Fruit fly (Drosophila melanogaster) whole organism, embryonic: ENCODE data around the gene CG31549.

Experiments
- Atf3 ChIP-seq: fragments of 200-800 bp; sonication (Bioruptor generic); optimal IDR thresholded peaks from 3 replicates; lab custom pipeline; 2016; ENCODE audit warnings: missing biosample characterization, missing genetic modification characterization
- Awh ChIP-seq: fragments of 200-800 bp; sonication (Bioruptor generic); IDR thresholded peaks from 2 replicates; pipeline ENCODE4, ENCODE4 v1.3.6; 2022; ENCODE audit warnings: missing biosample characterization, missing genetic modification characterization
- CG10321 ChIP-seq: fragments of 200-800 bp; sonication (Bioruptor generic); IDR thresholded peaks from 2 replicates; pipeline ENCODE4 v1.3.6; 2022; ENCODE audit warnings: missing biosample characterization, missing genetic modification characterization
- CG10431 ChIP-seq: fragments of 200-800 bp; sonication (Bioruptor generic); optimal IDR thresholded peaks from 3 replicates; lab custom pipeline; 2018; ENCODE audit warnings: missing biosample characterization, mild to moderate bottlenecking, missing genetic modification characterization
- CG12155 ChIP-seq: fragments of 200-800 bp; sonication (Bioruptor generic); optimal IDR thresholded peaks from 3 replicates; lab custom pipeline; 2016; ENCODE audit warnings: missing biosample characterization, missing genetic modification characterization
- CG1233 ChIP-seq: fragments of 200-800 bp; sonication (Bioruptor generic); optimal IDR thresholded peaks from 4 replicates; lab custom pipeline; 2018; ENCODE audit warnings: missing biosample characterization, mild to moderate bottlenecking, missing genetic modification characterization
- CG14667 ChIP-seq: fragments of 200-800 bp; sonication (Bioruptor generic); IDR thresholded peaks from 2 replicates; pipeline ENCODE4 v1.3.6; 2022; ENCODE audit warnings: missing biosample characterization, missing genetic modification characterization
- CG14860 ChIP-seq: fragments of 200-800 bp; sonication (Bioruptor generic); IDR thresholded peaks from 3 replicates; pipeline ENCODE4 v1.3.6; 2022; ENCODE audit warnings: missing biosample characterization, missing genetic modification characterization; ENCODE audit not compliant: partially characterized antibody
- CG1603 ChIP-seq: fragments of 200-800 bp; sonication (Bioruptor generic); optimal IDR thresholded peaks from 2 replicates; lab custom pipeline; 2019; ENCODE audit warnings: missing biosample characterization, mild to moderate bottlenecking, missing genetic modification characterization, moderate library complexity
- CG17612 ChIP-seq: fragments of 200-800 bp; sonication (Bioruptor generic); IDR thresholded peaks from 2 replicates; pipeline ENCODE4 v1.3.6; 2022; ENCODE audit warnings: missing biosample characterization, missing genetic modification characterization
- CG32772 ChIP-seq: fragments of 200-800 bp; sonication (Bioruptor generic); IDR thresholded peaks from 2 replicates; pipeline ENCODE4 v1.3.6; 2022; ENCODE audit warnings: missing biosample characterization, missing genetic modification characterization
- CG3407 ChIP-seq: fragments of 200-800 bp; sonication (Bioruptor generic); optimal IDR thresholded peaks from 2 replicates; lab custom pipeline; 2018; ENCODE audit warnings: missing biosample characterization, mild to moderate bottlenecking, missing genetic modification characterization
- CG3726 ChIP-seq: fragments of 200-800 bp; sonication (Bioruptor generic); IDR thresholded peaks from 3 replicates; pipeline ENCODE4, ENCODE4 v1.3.6; 2022; ENCODE audit warnings: missing biosample characterization, missing genetic modification characterization
- CG5953 ChIP-seq: fragments of 200-800 bp; sonication (Bioruptor generic); IDR thresholded peaks from 2 replicates; pipeline ENCODE4 v1.3.6; 2022; ENCODE audit warnings: missing biosample characterization, missing genetic modification characterization
- CG6791 ChIP-seq: fragments of 200-800 bp; sonication (Bioruptor generic); IDR thresholded peaks from 3 replicates; pipeline ENCODE4 v1.3.6; 2022; ENCODE audit warnings: missing biosample characterization, missing genetic modification characterization; ENCODE audit not compliant: partially characterized antibody
- CG6813 ChIP-seq: fragments of 200-800 bp; sonication (Bioruptor generic); optimal IDR thresholded peaks from 2 replicates; lab custom pipeline; 2017; ENCODE audit warnings: missing biosample characterization, missing genetic modification characterization, mild to moderate bottlenecking, moderate library complexity, missing genetic modification reagents
- CG7357 ChIP-seq: fragments of 200-800 bp; sonication (Bioruptor generic); IDR thresholded peaks from 3 replicates; pipeline ENCODE4 v1.3.6; 2022; ENCODE audit warnings: missing biosample characterization, missing genetic modification characterization
- CG7556 ChIP-seq: fragments of 200-800 bp; sonication (Bioruptor generic); optimal IDR thresholded peaks from 2 replicates; lab custom pipeline; 2017; ENCODE audit warnings: missing biosample characterization, mild to moderate bottlenecking, missing genetic modification characterization
- CG8924 ChIP-seq: fragments of 200-800 bp; optimal IDR thresholded peaks from 3 replicates; lab custom pipeline; 2019; ENCODE audit warnings: missing biosample characterization, mild to moderate bottlenecking, missing genetic modification characterization, moderate library complexity
- Chrac-16 ChIP-seq: fragments of 200-800 bp; sonication (Bioruptor generic); optimal IDR thresholded peaks from 3 replicates; lab custom pipeline; 2016; ENCODE audit warnings: missing biosample characterization, missing genetic modification characterization
- Dfd ChIP-seq, 2 experiments: fragments of >200 bp; optimal IDR thresholded peaks; 2 replicates each; lab custom pipeline; 2017; ENCODE audit warnings: missing biosample characterization in 2 of 2, missing genetic modification characterization in 2 of 2
- Dref ChIP-seq: fragments of 200-800 bp; sonication (Bioruptor generic); IDR thresholded peaks from 2 replicates; pipeline ENCODE4 v1.3.6; 2022; ENCODE audit warnings: missing biosample characterization, missing genetic modification characterization
- Drgx ChIP-seq: fragments of 200-800 bp; sonication (Bioruptor generic); IDR thresholded peaks from 2 replicates; pipeline ENCODE4 v1.3.6; 2022; ENCODE audit warnings: missing biosample characterization, missing genetic modification characterization
- E2f1 ChIP-seq: fragments of 200-800 bp; sonication (Bioruptor generic); IDR thresholded peaks from 2 replicates; pipeline ENCODE4 v1.3.6; 2022; ENCODE audit warnings: missing biosample characterization, missing genetic modification characterization
- Eip74EF ChIP-seq, 2 experiments: fragments of 200-800 bp in 1 of 2; fragments of >200 bp in 1 of 2; sonication (Bioruptor generic) in 1 of 2; optimal IDR thresholded peaks; 2 replicates each; lab custom pipeline; 2017 to 2019; ENCODE audit warnings: missing biosample characterization in 2 of 2, missing genetic modification characterization in 2 of 2, mild to moderate bottlenecking in 1 of 2, moderate library complexity in 1 of 2
- Gsc ChIP-seq: fragments of 200-800 bp; sonication (Bioruptor generic); IDR thresholded peaks from 2 replicates; pipeline ENCODE4 v1.3.6; 2022; ENCODE audit warnings: missing biosample characterization, missing genetic modification characterization
- Hmx ChIP-seq: fragments of 200-800 bp; sonication (Bioruptor generic); optimal IDR thresholded peaks from 2 replicates; lab custom pipeline; 2016; ENCODE audit warnings: missing biosample characterization, missing genetic modification characterization
- Hr3 ChIP-seq: fragments of 200-800 bp; sonication (Bioruptor generic); optimal IDR thresholded peaks from 3 replicates; lab custom pipeline; 2016; ENCODE audit warnings: missing biosample characterization, missing genetic modification characterization
- Lhr ChIP-seq: fragments of 200-800 bp; sonication (Bioruptor generic); optimal IDR thresholded peaks from 3 replicates; lab custom pipeline; 2017; ENCODE audit warnings: mild to moderate bottlenecking, missing biosample characterization, missing genetic modification reagents, missing genetic modification characterization
- Mrtf ChIP-seq: fragments of 200-800 bp; sonication (Bioruptor generic); IDR thresholded peaks from 3 replicates; pipeline ENCODE4 v1.3.6; 2022; ENCODE audit warnings: missing biosample characterization, missing genetic modification characterization
- Sox100B ChIP-seq: fragments of 200-800 bp; sonication (Bioruptor generic); optimal IDR thresholded peaks from 3 replicates; lab custom pipeline; 2018; ENCODE audit warnings: missing biosample characterization, mild to moderate bottlenecking, missing genetic modification characterization
- Tbp ChIP-seq: fragments of >200 bp; optimal IDR thresholded peaks from 2 replicates; lab custom pipeline; 2018; ENCODE audit warnings: missing biosample characterization, missing genetic modification characterization
- abd-A ChIP-seq: fragments of 200-800 bp; sonication (Bioruptor generic); optimal IDR thresholded peaks from 3 replicates; lab custom pipeline; 2019; ENCODE audit warnings: missing biosample characterization, mild to moderate bottlenecking, missing genetic modification characterization, moderate library complexity
- ci ChIP-seq: fragments of 200-800 bp; sonication (Bioruptor generic); IDR thresholded peaks from 3 replicates; pipeline ENCODE4 v1.3.6; 2022; ENCODE audit warnings: missing biosample characterization, missing genetic modification characterization
- dati ChIP-seq: fragments of 200-800 bp; sonication (Bioruptor generic); IDR thresholded peaks from 2 replicates; pipeline ENCODE4 v1.3.6; 2022; ENCODE audit warnings: missing biosample characterization, missing genetic modification characterization
- ewg ChIP-seq: fragments of 200-800 bp; sonication (Bioruptor generic); optimal IDR thresholded peaks from 3 replicates; lab custom pipeline; 2017; ENCODE audit warnings: mild to moderate bottlenecking, missing biosample characterization, missing genetic modification reagents, missing genetic modification characterization
- gsb ChIP-seq: fragments of 200-800 bp; sonication (Bioruptor generic); IDR thresholded peaks from 2 replicates; pipeline ENCODE4 v1.3.6; 2022; ENCODE audit warnings: missing biosample characterization, missing genetic modification characterization
- hbn ChIP-seq: fragments of 200-800 bp; sonication (Bioruptor generic); IDR thresholded peaks from 2 replicates; pipeline ENCODE4 v1.3.6; 2022; ENCODE audit warnings: missing biosample characterization, missing genetic modification characterization; ENCODE audit not compliant: partially characterized antibody
- lbe ChIP-seq: fragments of 200-800 bp; sonication (Bioruptor generic); optimal IDR thresholded peaks from 2 replicates; lab custom pipeline; 2016; ENCODE audit warnings: missing biosample characterization, mild to moderate bottlenecking, missing genetic modification characterization
- nerfin-1 ChIP-seq: fragments of 200-800 bp; sonication (Bioruptor generic); optimal IDR thresholded peaks from 3 replicates; lab custom pipeline; 2019; ENCODE audit warnings: missing biosample characterization, mild to moderate bottlenecking, missing genetic modification characterization, moderate library complexity
- oc ChIP-seq: fragments of 200-800 bp; sonication (Bioruptor generic); optimal IDR thresholded peaks from 2 replicates; lab custom pipeline; 2018; ENCODE audit warnings: missing biosample characterization, mild to moderate bottlenecking, missing genetic modification characterization, moderate library complexity
- pho ChIP-seq: fragments of 200-800 bp; sonication (Bioruptor generic); optimal IDR thresholded peaks from 2 replicates; lab custom pipeline; 2016; ENCODE audit warnings: missing biosample characterization, missing genetic modification characterization
- pros ChIP-seq: fragments of 200-800 bp; sonication (Bioruptor generic); optimal IDR thresholded peaks from 3 replicates; lab custom pipeline; 2019; ENCODE audit warnings: missing biosample characterization, mild to moderate bottlenecking, missing genetic modification characterization, moderate library complexity
- ranshi ChIP-seq: fragments of 200-800 bp; sonication (Bioruptor generic); IDR thresholded peaks from 2 replicates; pipeline ENCODE4 v1.3.6; 2022; ENCODE audit warnings: missing biosample characterization, missing genetic modification characterization
- sqz ChIP-seq: fragments of 200-800 bp; sonication (Bioruptor generic); optimal IDR thresholded peaks from 3 replicates; lab custom pipeline; 2018; ENCODE audit warnings: missing biosample characterization, mild to moderate bottlenecking, missing genetic modification characterization
- sr ChIP-seq: fragments of 200-800 bp; sonication (Bioruptor generic); IDR thresholded peaks from 3 replicates; pipeline ENCODE4 v1.3.6; 2022; ENCODE audit warnings: missing biosample characterization, missing genetic modification characterization
- unpg ChIP-seq: fragments of 200-800 bp; sonication (Bioruptor generic); optimal IDR thresholded peaks from 3 replicates; lab custom pipeline; 2018; ENCODE audit warnings: missing biosample characterization, mild to moderate bottlenecking, missing genetic modification characterization, moderate library complexity
- usp ChIP-seq: fragments of >200 bp; optimal IDR thresholded peaks from 2 replicates; lab custom pipeline; 2017; ENCODE audit warnings: missing biosample characterization, missing genetic modification characterization
- zf30C ChIP-seq: fragments of 200-800 bp; sonication (Bioruptor generic); optimal IDR thresholded peaks from 3 replicates; lab custom pipeline; 2018; ENCODE audit warnings: missing biosample characterization, mild to moderate bottlenecking, missing genetic modification characterization
- zfh1 ChIP-seq: fragments of 200-800 bp; sonication (Bioruptor generic); IDR thresholded peaks from 3 replicates; pipeline ENCODE4 v1.3.6; 2022; ENCODE audit warnings: missing biosample characterization, missing genetic modification characterization

CG31549 gene

dm6 chr3R:5606477-5606876 is 25.5 kb upstream of the CG31549 start, which contains the start of gene asl (continued):
- peak; percentile 99 for TF ChIP-seq ewg (GFP tag; lab: Kevin White, UChicago)
- TF ChIP-seq CG12155 (GFP tag; lab: Kevin White, UChicago), result peak; percentile 63
- peak; percentile 48 for TF ChIP-seq CG10431 (GFP tag; lab: Kevin White, UChicago)
- TF ChIP-seq sqz, result no peak
- TF ChIP-seq Gsc (GFP tag; lab: Robert Waterston, UW), result no peak
- 0 out of 3 replicates have a peak, but pooled peaks have one; percentile 29 for TF ChIP-seq Mrtf (GFP tag; lab: Robert Waterston, UW)
- peak; percentile 76 for TF ChIP-seq CG8924 (tag; lab: Kevin White, UChicago)
- TF ChIP-seq CG1603 (tag; lab: Kevin White, UChicago), result peak; percentile 79
- TF ChIP-seq Lhr (GFP tag; lab: Kevin White, UChicago), result peak; percentile 59
- no peak for TF ChIP-seq CG14860 (GFP tag; lab: Robert Waterston, UW)
- no peak for TF ChIP-seq usp (GFP tag; lab: Kevin White, UChicago)
- no peak for TF ChIP-seq Hmx (GFP tag; lab: Kevin White, UChicago)
- TF ChIP-seq Drgx (GFP tag; lab: Robert Waterston, UW), result peak; percentile 34; the same call in 1 of the 2 replicates
- peak; percentile 64 for TF ChIP-seq Hr3 (GFP tag; lab: Kevin White, UChicago)
- peak; percentile 49 for TF ChIP-seq CG1233 (GFP tag; lab: Kevin White, UChicago)
- TF ChIP-seq zfh1 (GFP tag; lab: Robert Waterston, UW), result peak; percentile 53; the same call in 1 of the 3 replicates
- TF ChIP-seq Atf3, result no peak
- no peak for TF ChIP-seq CG17612 (GFP tag; lab: Robert Waterston, UW)
- no peak for TF ChIP-seq gsb (GFP tag; lab: Robert Waterston, UW)
- TF ChIP-seq E2f1 (GFP tag; lab: Robert Waterston, UW), result peak; percentile 61
- TF ChIP-seq Dfd (GFP tag; optimal IDR thresholded peaks at IDR 0.05; lab: Kevin White, UChicago), result peak in 1 of 2 experiments; percentile 78
- TF ChIP-seq sr (GFP tag; lab: Robert Waterston, UW), result no peak
- peak; percentile 10 for TF ChIP-seq zf30C
- TF ChIP-seq lbe (GFP tag; lab: Kevin White, UChicago), result peak; percentile 41
- TF ChIP-seq Awh (GFP tag; lab: Robert Waterston, UW), result 0 out of 2 replicates have a peak, but pooled peaks have one; percentile 21
- TF ChIP-seq Tbp (GFP tag; lab: Kevin White, UChicago), result peak; percentile 2
- TF ChIP-seq ranshi (GFP tag; lab: Robert Waterston, UW), result 0 out of 2 replicates have a peak, but pooled peaks have one; percentile 15
- 0 out of 2 replicates have a peak, but pooled peaks have one; percentile 25 for TF ChIP-seq dati (GFP tag; lab: Robert Waterston, UW)
- no peak for TF ChIP-seq hbn
- TF ChIP-seq ci (GFP tag; lab: Robert Waterston, UW), result 0 out of 3 replicates have a peak, but pooled peaks have one; percentile 44
- no peak for TF ChIP-seq Sox100B (GFP tag; lab: Kevin White, UChicago)
- TF ChIP-seq CG14667 (GFP tag; lab: Robert Waterston, UW), result no peak
- TF ChIP-seq CG5953 (GFP tag; lab: Robert Waterston, UW), result peak; percentile 58; the same call in 1 of the 2 replicates
- peak; percentile 31; the same call in 1 of the 2 replicates for TF ChIP-seq Dref
- no peak for TF ChIP-seq CG10321 (GFP tag; lab: Robert Waterston, UW)
- peak; percentile 33 for TF ChIP-seq pho
- TF ChIP-seq CG6813 (GFP tag; lab: Kevin White, UChicago), result no peak
- peak; percentile 97 for TF ChIP-seq CG7357 (GFP tag; lab: Robert Waterston, UW)
- TF ChIP-seq CG7556 (GFP tag; lab: Kevin White, UChicago), result peak; percentile 33
- TF ChIP-seq pros (GFP tag; lab: Kevin White, UChicago), result no peak
- no peak for TF ChIP-seq CG3726 (GFP tag; lab: Robert Waterston, UW)
- 0 out of 2 replicates have a peak, but pooled peaks have one; percentile 11 for TF ChIP-seq CG32772 (GFP tag; lab: Robert Waterston, UW)
- TF ChIP-seq unpg, result peak; percentile 72
- no peak for TF ChIP-seq CG3407 (GFP tag; lab: Kevin White, UChicago)
- TF ChIP-seq abd-A (tag; lab: Kevin White, UChicago), result no peak
- TF ChIP-seq Chrac-16 (GFP tag; lab: Kevin White, UChicago), result peak; percentile 55
- TF ChIP-seq nerfin-1, result peak; percentile 67
- TF ChIP-seq Eip74EF (GFP tag; optimal IDR thresholded peaks at IDR 0.05; lab: Kevin White, UChicago), result peak in 1 of 2 experiments; percentile 88
- TF ChIP-seq CG6791, result peak; percentile 57; the same call in 1 of the 3 replicates
- no peak for TF ChIP-seq oc (tag; lab: Kevin White, UChicago)
